Fruit fly (Drosophila melanogaster) whole organism, embryonic: ENCODE data around the gene Lcp65Ag3.

Experiments
- BtbVII ChIP-seq: fragments of 200-800 bp; sonication (Bioruptor generic); optimal IDR thresholded peaks from 3 replicates; lab custom pipeline; 2017; ENCODE audit warnings: missing biosample characterization, mild to moderate bottlenecking, missing genetic modification characterization
- CG10654 ChIP-seq: fragments of 200-800 bp; sonication (Bioruptor generic); optimal IDR thresholded peaks from 2 replicates; lab custom pipeline; 2016; ENCODE audit warnings: missing biosample characterization, missing genetic modification characterization
- CG11456 ChIP-seq: fragments of 200-800 bp; sonication (Bioruptor generic); IDR thresholded peaks from 3 replicates; pipeline ENCODE4 v1.3.6; 2022; ENCODE audit warnings: missing biosample characterization, missing genetic modification characterization
- CG12104 ChIP-seq: fragments of 200-800 bp; sonication (Bioruptor generic); optimal IDR thresholded peaks from 3 replicates; lab custom pipeline; 2016; ENCODE audit warnings: missing biosample characterization, missing genetic modification characterization
- CG1602 ChIP-seq: fragments of 200-800 bp; sonication (Bioruptor generic); optimal IDR thresholded peaks from 3 replicates; lab custom pipeline; 2016; ENCODE audit warnings: missing biosample characterization, missing genetic modification characterization
- CG2712 ChIP-seq: fragments of 200-800 bp; optimal IDR thresholded peaks from 3 replicates; lab custom pipeline; 2019; ENCODE audit warnings: missing biosample characterization, mild to moderate bottlenecking, missing genetic modification characterization, moderate library complexity
- CG31388 ChIP-seq: fragments of 200-800 bp; sonication (Bioruptor generic); optimal IDR thresholded peaks from 2 replicates; lab custom pipeline; 2016; ENCODE audit warnings: missing biosample characterization, missing genetic modification characterization
- CG34376 ChIP-seq: fragments of 200-800 bp; sonication (Bioruptor generic); optimal IDR thresholded peaks from 2 replicates; lab custom pipeline; 2018; ENCODE audit warnings: missing biosample characterization, mild to moderate bottlenecking, missing genetic modification characterization
- CG42726 ChIP-seq: fragments of 200-800 bp; sonication (Bioruptor generic); IDR thresholded peaks from 2 replicates; pipeline ENCODE4 v1.3.6; 2022; ENCODE audit warnings: missing biosample characterization, missing genetic modification characterization; ENCODE audit not compliant: partially characterized antibody
- CG4424 ChIP-seq: fragments of 200-800 bp; sonication (Bioruptor generic); optimal IDR thresholded peaks from 3 replicates; lab custom pipeline; 2016; ENCODE audit warnings: missing biosample characterization, missing genetic modification characterization
- CG4617 ChIP-seq: fragments of 200-800 bp; sonication (Bioruptor generic); optimal IDR thresholded peaks from 3 replicates; lab custom pipeline; 2016; ENCODE audit warnings: missing biosample characterization, missing genetic modification characterization, borderline replicate concordance
- CG6272 ChIP-seq: fragments of 200-800 bp; sonication (Bioruptor generic); IDR thresholded peaks from 2 replicates; pipeline ENCODE4 v1.3.6; 2022; ENCODE audit warnings: missing biosample characterization, missing genetic modification characterization
- CG6791 ChIP-seq: fragments of 200-800 bp; sonication (Bioruptor generic); IDR thresholded peaks from 3 replicates; pipeline ENCODE4 v1.3.6; 2022; ENCODE audit warnings: missing biosample characterization, missing genetic modification characterization; ENCODE audit not compliant: partially characterized antibody
- CTCF ChIP-seq: fragments of 200-800 bp; sonication (Bioruptor generic); optimal IDR thresholded peaks from 2 replicates; lab custom pipeline; 2017; ENCODE audit warnings: missing biosample characterization, mild to moderate bottlenecking, missing genetic modification characterization, moderate library complexity
- Doc2 ChIP-seq: fragments of 200-800 bp; sonication (Bioruptor generic); IDR thresholded peaks from 2 replicates; pipeline ENCODE4 v1.3.6; 2022; ENCODE audit warnings: missing biosample characterization, missing genetic modification characterization
- Ets65A ChIP-seq: fragments of 200-800 bp; sonication (Bioruptor generic); peaks from one replicate; lab custom pipeline; 2016; ENCODE audit warnings: missing biosample characterization, missing genetic modification characterization
- Ets97D ChIP-seq: fragments of 200-800 bp; sonication (Bioruptor generic); optimal IDR thresholded peaks from 3 replicates; lab custom pipeline; 2016; ENCODE audit warnings: missing biosample characterization, missing genetic modification characterization
- Fer1 ChIP-seq: fragments of 200-800 bp; sonication (Bioruptor generic); optimal IDR thresholded peaks from 2 replicates; lab custom pipeline; 2017; ENCODE audit warnings: missing biosample characterization, mild to moderate bottlenecking, missing genetic modification characterization
- Lim3 ChIP-seq: fragments of 200-800 bp; sonication (Bioruptor generic); IDR thresholded peaks from 2 replicates; pipeline ENCODE4 v1.3.6; 2022; ENCODE audit warnings: missing biosample characterization, missing genetic modification characterization
- MTF-1 ChIP-seq: fragments of 200-800 bp; sonication (Bioruptor generic); optimal IDR thresholded peaks from 2 replicates; lab custom pipeline; 2018; ENCODE audit warnings: missing biosample characterization, mild to moderate bottlenecking, missing genetic modification characterization, borderline replicate concordance
- Med ChIP-seq: fragments of 200-800 bp; sonication (Bioruptor generic); peaks from one replicate; lab custom pipeline; 2016; ENCODE audit warnings: missing biosample characterization, missing genetic modification characterization, mild to moderate bottlenecking, inconsistent platforms, moderate library complexity
- Myb ChIP-seq: fragments of 200-800 bp; sonication (Bioruptor generic); optimal IDR thresholded peaks from 2 replicates; lab custom pipeline; 2016; ENCODE audit warnings: missing biosample characterization, missing genetic modification characterization
- NC2β ChIP-seq: fragments of 200-800 bp; sonication (Bioruptor generic); optimal IDR thresholded peaks from 2 replicates; lab custom pipeline; 2016; ENCODE audit warnings: missing biosample characterization, missing genetic modification characterization
- Nf-YB ChIP-seq: fragments of 200-800 bp; sonication (Bioruptor generic); optimal IDR thresholded peaks from 3 replicates; lab custom pipeline; 2019; ENCODE audit warnings: missing biosample characterization, mild to moderate bottlenecking, missing genetic modification characterization, moderate library complexity
- Oaz ChIP-seq: fragments of 200-800 bp; sonication (Bioruptor generic); IDR thresholded peaks from 2 replicates; pipeline ENCODE4 v1.3.6; 2022; ENCODE audit warnings: missing biosample characterization, missing genetic modification characterization
- Spps ChIP-seq: fragments of 200-800 bp; sonication (Bioruptor generic); optimal IDR thresholded peaks from 2 replicates; lab custom pipeline; 2018; ENCODE audit warnings: missing biosample characterization, mild to moderate bottlenecking, missing genetic modification characterization
- Xrp1 ChIP-seq: fragments of 200-800 bp; sonication (Bioruptor generic); IDR thresholded peaks from 2 replicates; pipeline ENCODE4 v1.3.6; 2022; ENCODE audit warnings: missing biosample characterization, missing genetic modification characterization
- ac ChIP-seq: fragments of 200-800 bp; sonication (Bioruptor generic); optimal IDR thresholded peaks from 3 replicates; lab custom pipeline; 2017; ENCODE audit warnings: missing biosample characterization, mild to moderate bottlenecking, missing genetic modification characterization
- bsh ChIP-seq, 2 experiments: fragments of 200-800 bp; sonication (Bioruptor generic); optimal IDR thresholded peaks; 2 replicates each; lab custom pipeline; 2017 to 2018; ENCODE audit warnings: mild to moderate bottlenecking in 2 of 2, missing biosample characterization in 2 of 2, missing genetic modification characterization in 2 of 2, moderate library complexity in 1 of 2
- ci ChIP-seq: fragments of 200-800 bp; sonication (Bioruptor generic); IDR thresholded peaks from 3 replicates; pipeline ENCODE4 v1.3.6; 2022; ENCODE audit warnings: missing biosample characterization, missing genetic modification characterization
- corto ChIP-seq: fragments of 200-800 bp; sonication (Bioruptor generic); optimal IDR thresholded peaks from 2 replicates; lab custom pipeline; 2016; ENCODE audit warnings: missing biosample characterization, mild to moderate bottlenecking, missing genetic modification characterization, moderate library complexity
- croc ChIP-seq: fragments of 200-800 bp; sonication (Bioruptor generic); conservative IDR thresholded peaks from 3 replicates; pipeline ENCODE4 v1.3.6; 2022; ENCODE audit warnings: missing biosample characterization, missing genetic modification characterization
- crol ChIP-seq: fragments of 200-800 bp; sonication (Bioruptor generic); IDR thresholded peaks from 2 replicates; pipeline ENCODE4 v1.3.6; 2022; ENCODE audit warnings: missing biosample characterization, missing genetic modification characterization
- dan ChIP-seq: fragments of 200-800 bp; sonication (Bioruptor generic); IDR thresholded peaks from 2 replicates; pipeline ENCODE4 v1.3.6; 2022; ENCODE audit warnings: missing biosample characterization, missing genetic modification characterization
- ewg ChIP-seq: fragments of 200-800 bp; sonication (Bioruptor generic); optimal IDR thresholded peaks from 3 replicates; lab custom pipeline; 2017; ENCODE audit warnings: mild to moderate bottlenecking, missing biosample characterization, missing genetic modification reagents, missing genetic modification characterization
- ftz-f1 ChIP-seq: fragments of 200-800 bp; sonication (Bioruptor generic); optimal IDR thresholded peaks from 2 replicates; lab custom pipeline; 2016; ENCODE audit warnings: missing biosample characterization, missing genetic modification characterization
- fu2 ChIP-seq: fragments of 200-800 bp; sonication (Bioruptor generic); optimal IDR thresholded peaks from 2 replicates; lab custom pipeline; 2016; ENCODE audit warnings: missing biosample characterization, missing genetic modification characterization
- gce ChIP-seq: fragments of 200-800 bp; sonication (Bioruptor generic); IDR thresholded peaks from 3 replicates; pipeline ENCODE4 v1.3.6; 2022; ENCODE audit warnings: missing biosample characterization, missing genetic modification characterization
- grau ChIP-seq: fragments of 200-800 bp; optimal IDR thresholded peaks from 3 replicates; lab custom pipeline; 2019; ENCODE audit warnings: missing biosample characterization, mild to moderate bottlenecking, missing genetic modification characterization, moderate library complexity
- grn ChIP-seq: fragments of 200-800 bp; sonication (Bioruptor generic); optimal IDR thresholded peaks from 3 replicates; lab custom pipeline; 2017; ENCODE audit warnings: missing biosample characterization, missing genetic modification characterization
- hth ChIP-seq: fragments of >200 bp; optimal IDR thresholded peaks from 2 replicates; lab custom pipeline; 2017; ENCODE audit warnings: inconsistent platforms
- klu ChIP-seq: fragments of 200-800 bp; sonication (Bioruptor generic); IDR thresholded peaks from 2 replicates; pipeline ENCODE4 v1.3.6; 2022; ENCODE audit warnings: missing biosample characterization, missing genetic modification characterization
- lov ChIP-seq, 2 experiments: fragments of 200-800 bp in 1 of 2; fragments of >200 bp in 1 of 2; sonication (Bioruptor generic) in 1 of 2; IDR thresholded peaks in 1 of 2; optimal IDR thresholded peaks in 1 of 2; 2 replicates in 1 of 2; 3 replicates in 1 of 2; pipeline versions ENCODE4 v1.3.6 to Lab custom; 2017 to 2022; ENCODE audit warnings: missing biosample characterization in 1 of 2, missing genetic modification characterization in 1 of 2
- onecut ChIP-seq: fragments of 200-800 bp; sonication (Bioruptor generic); IDR thresholded peaks from 2 replicates; pipeline ENCODE4 v1.3.6; 2022; ENCODE audit warnings: missing biosample characterization, missing genetic modification characterization
- pita ChIP-seq: fragments of 200-800 bp; sonication (Bioruptor generic); optimal IDR thresholded peaks from 2 replicates; lab custom pipeline; 2017; ENCODE audit warnings: missing biosample characterization, mild to moderate bottlenecking, missing genetic modification characterization
- seq ChIP-seq: fragments of 200-800 bp; sonication (Bioruptor generic); IDR thresholded peaks from 2 replicates; pipeline ENCODE4 v1.3.6; 2022; ENCODE audit warnings: missing biosample characterization, missing genetic modification characterization
- shn ChIP-seq: fragments of 200-800 bp; sonication (Bioruptor generic); optimal IDR thresholded peaks from 3 replicates; lab custom pipeline; 2016; ENCODE audit warnings: missing biosample characterization, missing genetic modification characterization
- tup ChIP-seq: fragments of 200-800 bp; sonication (Bioruptor generic); optimal IDR thresholded peaks from 2 replicates; lab custom pipeline; 2016; ENCODE audit warnings: missing biosample characterization, mild to moderate bottlenecking, missing genetic modification characterization, moderate library complexity
- twi ChIP-seq: fragments of 200-800 bp; optimal IDR thresholded peaks from 2 replicates; lab custom pipeline; 2019; ENCODE audit warnings: missing biosample characterization, mild to moderate bottlenecking, missing genetic modification characterization, moderate library complexity
- zen2 ChIP-seq: fragments of 200-800 bp; sonication (Bioruptor generic); IDR thresholded peaks from 3 replicates; pipeline ENCODE4 v1.3.6; 2022; ENCODE audit warnings: missing biosample characterization, missing genetic modification characterization; ENCODE audit not compliant: partially characterized antibody

Lcp65Ag3 gene

DNA sequence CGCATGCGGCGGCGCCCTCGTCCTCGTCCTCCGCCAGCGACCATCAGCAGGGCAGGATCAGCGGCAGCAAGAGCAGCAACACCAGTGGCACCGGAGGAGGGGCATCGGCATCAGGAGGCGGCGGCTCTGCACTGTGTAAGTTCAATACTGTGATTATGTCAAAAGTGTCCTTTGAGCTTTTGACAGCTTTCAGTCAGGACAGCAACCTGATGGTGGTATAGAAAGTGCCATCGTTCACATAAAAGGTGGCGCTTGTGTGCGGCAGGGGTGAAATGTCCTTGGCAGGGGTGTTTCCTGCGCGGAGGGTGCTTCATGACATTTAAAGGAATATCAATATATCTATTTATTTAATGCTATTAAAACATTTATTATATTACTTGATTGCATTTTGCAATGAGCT is 27.1 kb downstream of the Lcp65Ag3 start:
- TF ChIP-seq ci, result 0 out of 3 replicates have a peak, but pooled peaks have one; percentile 25
- TF ChIP-seq Fer1 (GFP tag; lab: Kevin White, UChicago), result no peak
- TF ChIP-seq CTCF (GFP tag; lab: Kevin White, UChicago), result peak; percentile 90
- TF ChIP-seq klu (GFP tag; lab: Robert Waterston, UW), result no peak
- 0 out of 2 replicates have a peak, but pooled peaks have one; percentile 5 for TF ChIP-seq Oaz (GFP tag; lab: Robert Waterston, UW)
- TF ChIP-seq Lim3 (GFP tag; lab: Robert Waterston, UW), result no peak
- no peak for TF ChIP-seq CG31388 (GFP tag; lab: Kevin White, UChicago)
- no peak for TF ChIP-seq gce (GFP tag; lab: Robert Waterston, UW)
- TF ChIP-seq CG6272 (GFP tag; lab: Robert Waterston, UW), result 0 out of 2 replicates have a peak, but pooled peaks have one; percentile 26
- peak; percentile 30 for TF ChIP-seq Ets97D (GFP tag; lab: Kevin White, UChicago)
- 0 out of 2 replicates have a peak, but pooled peaks have one; percentile 16 for TF ChIP-seq CG42726 (GFP tag; lab: Robert Waterston, UW)
- TF ChIP-seq ftz-f1 (GFP tag; lab: Kevin White, UChicago), result no peak
- no peak for TF ChIP-seq dan (GFP tag; lab: Robert Waterston, UW)
- 0 out of 2 replicates have a peak, but pooled peaks have one; percentile 33 for TF ChIP-seq seq
- TF ChIP-seq pita (GFP tag; lab: Kevin White, UChicago), result peak; percentile 49
- peak; percentile 35 for TF ChIP-seq Ets65A (GFP tag; lab: Kevin White, UChicago)
- TF ChIP-seq corto (GFP tag; lab: Kevin White, UChicago), result no peak
- no peak for TF ChIP-seq Spps (tag; lab: Kevin White, UChicago)
- TF ChIP-seq Doc2 (GFP tag; lab: Robert Waterston, UW), result no peak
- no peak for TF ChIP-seq CG34376
- TF ChIP-seq CG2712 (tag; lab: Kevin White, UChicago), result no peak
- TF ChIP-seq crol (GFP tag; lab: Robert Waterston, UW), result 0 out of 2 replicates have a peak, but pooled peaks have one; percentile 22
- TF ChIP-seq CG12104 (GFP tag; lab: Kevin White, UChicago), result no peak
- 0 out of 3 replicates have a peak, but pooled peaks have one; percentile 41 for TF ChIP-seq CG11456 (GFP tag; lab: Robert Waterston, UW)
- TF ChIP-seq bsh (GFP tag; optimal IDR thresholded peaks at IDR 0.05; lab: Kevin White, UChicago), result no peak
- 0 out of 2 replicates have a peak, but pooled peaks have one; percentile 6 for TF ChIP-seq onecut (GFP tag; lab: Robert Waterston, UW)
- peak; percentile 53 for TF ChIP-seq Med (GFP tag; lab: Kevin White, UChicago)

DNA sequence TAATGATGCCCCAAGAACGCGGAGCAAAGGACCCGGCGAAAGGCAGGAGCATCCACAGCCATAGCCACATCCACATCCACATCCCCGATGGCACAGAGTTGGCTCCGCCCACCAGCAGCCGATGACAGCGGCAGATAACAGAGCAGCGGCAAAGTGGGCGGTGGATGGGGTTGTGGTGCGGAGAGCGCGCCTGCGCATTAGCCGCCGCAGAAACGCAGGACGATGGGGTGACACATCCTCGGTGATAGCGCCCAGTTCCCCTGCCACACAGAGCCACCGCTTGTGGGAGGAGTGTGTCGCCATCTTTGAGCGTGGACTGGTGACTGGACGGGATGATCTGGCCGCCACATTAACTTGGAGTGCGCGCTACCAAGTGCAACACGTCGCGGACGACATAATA is 33.5 kb downstream of the Lcp65Ag3 start, which contains the start of gene Ets65A:
TSS of gene Ets65A (plus strand) at position 348 of the 400 bp plus-strand sequence.
- peak; percentile 42 for TF ChIP-seq Med (GFP tag; lab: Kevin White, UChicago)
- no peak for TF ChIP-seq Lim3 (GFP tag; lab: Robert Waterston, UW)
- TF ChIP-seq ac (GFP tag; lab: Kevin White, UChicago), result no peak
- TF ChIP-seq lov (optimal IDR thresholded peaks at IDR 0.05; lab: Kevin White, UChicago), result no peak
- 0 out of 3 replicates have a peak, but pooled peaks have one; percentile 11 for TF ChIP-seq lov (GFP tag; IDR thresholded peaks at IDR 0.05; lab: Robert Waterston, UW)
- no peak for TF ChIP-seq shn
- TF ChIP-seq CG4424 (GFP tag; lab: Kevin White, UChicago), result no peak
- TF ChIP-seq Nf-YB, result peak; percentile 75
- TF ChIP-seq MTF-1, result no peak
- TF ChIP-seq zen2 (GFP tag; lab: Robert Waterston, UW), result 0 out of 3 replicates have a peak, but pooled peaks have one; percentile 12
- TF ChIP-seq BtbVII (GFP tag; lab: Kevin White, UChicago), result no peak
- no peak for TF ChIP-seq Myb
- peak; percentile 47 for TF ChIP-seq Ets65A (GFP tag; lab: Kevin White, UChicago)
- peak; percentile 68; the same call in 1 of the 2 replicates for TF ChIP-seq seq
- TF ChIP-seq CG6791 (GFP tag; lab: Robert Waterston, UW), result no peak
- no peak for TF ChIP-seq twi
- TF ChIP-seq grau, result no peak
- no peak for TF ChIP-seq fu2
- TF ChIP-seq CG4617 (GFP tag; lab: Kevin White, UChicago), result no peak
- no peak for TF ChIP-seq CG10654 (GFP tag; lab: Kevin White, UChicago)
- TF ChIP-seq Xrp1 (GFP tag; lab: Robert Waterston, UW), result no peak
- no peak for TF ChIP-seq NC2β (GFP tag; lab: Kevin White, UChicago)
- peak; percentile 79 for TF ChIP-seq ewg (GFP tag; lab: Kevin White, UChicago)
- TF ChIP-seq tup (GFP tag; lab: Kevin White, UChicago), result no peak
- TF ChIP-seq hth (lab: Kevin White, UChicago), result no peak
- no peak for TF ChIP-seq croc (GFP tag; lab: Robert Waterston, UW)
- TF ChIP-seq grn, result peak; percentile 3
- TF ChIP-seq CG1602 (GFP tag; lab: Kevin White, UChicago), result no peak
